Worm (Caenorhabditis elegans) whole organism, L1 larva: Measurements from ENCODE around the gene Y45F10C.2.

Experiments used
- pqm-1 ChIP-seq: sonication (generic microtip); optimal IDR thresholded peaks from 3 replicates; lab custom pipeline; 2017; ENCODE audit warnings: missing biosample characterization, missing genetic modification characterization
- sup-37 ChIP-seq: fragments of 200-800 bp; sonication (Bioruptor generic); optimal IDR thresholded peaks from 2 replicates; lab custom pipeline; 2018; ENCODE audit warnings: mild to moderate bottlenecking, missing genetic modification characterization, missing compliant biosample characterization

ce11 chrIV:13687631-13688030, 25.2 kb upstream of the Y45F10C.2 start:
- TF ChIP-seq sup-37, result no peak
- TF ChIP-seq pqm-1 (tag; lab: Kevin White, UChicago), result no peak
